Worm (Caenorhabditis elegans) whole organism, L4 larva: ENCODE results near the gene sto-6.

ENCODE experiments used
- F10B5.3 ChIP-seq: sonication (generic microtip); optimal IDR thresholded peaks from 2 replicates; lab custom pipeline; 2016; ENCODE audit warnings: mild to moderate bottlenecking, missing genetic modification characterization, missing compliant biosample characterization
- F49E8.2 ChIP-seq: sonication (generic microtip); optimal IDR thresholded peaks from 2 replicates; lab custom pipeline; 2016; ENCODE audit warnings: missing compliant biosample characterization, mild to moderate bottlenecking, missing genetic modification characterization, borderline replicate concordance
- T20F7.1 ChIP-seq: fragments of 200-800 bp; sonication (Bioruptor generic); optimal IDR thresholded peaks from 2 replicates; lab custom pipeline; 2018; ENCODE audit warnings: mild to moderate bottlenecking, missing genetic modification characterization, missing compliant biosample characterization
- aha-1 ChIP-seq: fragments of 150-350 bp; peaks from one replicate; lab custom pipeline; 2014; ENCODE audit warnings: missing biosample characterization, missing genetic modification characterization
- ama-1 ChIP-seq: fragments of 150-350 bp; optimal IDR thresholded peaks from 2 replicates; lab custom pipeline; 2014; ENCODE audit warnings: inconsistent platforms, mixed read lengths
- ceh-28 ChIP-seq: fragments of 150-350 bp; optimal IDR thresholded peaks from 2 replicates; lab custom pipeline; 2014; ENCODE audit warnings: missing biosample characterization, missing genetic modification reagents, missing genetic modification characterization
- daf-16 ChIP-seq, 3 experiments: sonication (generic microtip); optimal IDR thresholded peaks; 2 replicates each; lab custom pipeline; 2016 to 2017; ENCODE audit warnings: missing genetic modification characterization in 3 of 3, missing genetic modification reagents in 3 of 3, mild to moderate bottlenecking in 2 of 3, missing compliant biosample characterization in 2 of 3, missing biosample characterization in 1 of 3, moderate library complexity in 1 of 3
- dmd-6 ChIP-seq: fragments of 200-800 bp; sonication (Bioruptor generic); IDR thresholded peaks from 2 replicates; pipeline ENCODE4 v1.3.6; 2022; ENCODE audit warnings: missing genetic modification reagents, missing genetic modification characterization, missing compliant biosample characterization
- dmd-8 ChIP-seq: fragments of 200-800 bp; sonication (Bioruptor generic); IDR thresholded peaks from 2 replicates; pipeline ENCODE4 v1.3.6; 2022; ENCODE audit warnings: missing genetic modification characterization, missing compliant biosample characterization
- dve-1 ChIP-seq: sonication (generic microtip); optimal IDR thresholded peaks from 2 replicates; lab custom pipeline; 2017; ENCODE audit warnings: antibody characterized with exemption, mild to moderate bottlenecking, missing genetic modification characterization, missing compliant biosample characterization; ENCODE audit not compliant: insufficient read depth
- egl-43 ChIP-seq: fragments of 200-800 bp; sonication (Bioruptor generic); IDR thresholded peaks from 2 replicates; pipeline ENCODE4 v1.3.6; 2022; ENCODE audit warnings: missing genetic modification reagents, missing genetic modification characterization, missing compliant biosample characterization
- hif-1 ChIP-seq, 2 experiments: sonication (generic microtip); optimal IDR thresholded peaks; 2 replicates each; lab custom pipeline; 2016 to 2017; ENCODE audit warnings: missing compliant biosample characterization in 2 of 2, missing genetic modification characterization in 2 of 2, missing genetic modification reagents in 2 of 2, missing genotype in 2 of 2, mild to moderate bottlenecking in 1 of 2
- hlh-11 ChIP-seq: fragments of 200-800 bp; sonication (Bioruptor generic); optimal IDR thresholded peaks from 2 replicates; lab custom pipeline; 2018; ENCODE audit warnings: mild to moderate bottlenecking, missing genetic modification characterization, missing compliant biosample characterization
- hlh-30 ChIP-seq: sonication (generic microtip); optimal IDR thresholded peaks from 2 replicates; lab custom pipeline; 2017; ENCODE audit warnings: antibody characterized with exemption, mild to moderate bottlenecking, missing genetic modification characterization, missing compliant biosample characterization; ENCODE audit not compliant: insufficient read depth
- lin-15B ChIP-seq: fragments of 150-350 bp; sonication (generic microtip); optimal IDR thresholded peaks from 3 replicates; lab custom pipeline; 2014; ENCODE audit warnings: missing biosample characterization, missing genetic modification characterization
- lin-38 ChIP-seq: fragments of 200-800 bp; sonication (Bioruptor generic); IDR thresholded peaks from 2 replicates; pipeline ENCODE4 v1.3.6; 2022; ENCODE audit warnings: missing genetic modification reagents, missing genetic modification characterization, missing compliant biosample characterization
- lsy-2 ChIP-seq, 2 experiments: fragments of 150-350 bp in 1 of 2; sonication (generic microtip) in 1 of 2; optimal IDR thresholded peaks; 2 replicates each; lab custom pipeline; 2014 to 2017; ENCODE audit warnings: missing biosample characterization in 2 of 2, missing genetic modification characterization in 2 of 2
- madf-5 ChIP-seq, 2 experiments: fragments of 200-800 bp; sonication (Bioruptor generic); IDR thresholded peaks; 2 replicates each; pipeline ENCODE4 v1.3.6; 2022; ENCODE audit warnings: missing compliant biosample characterization in 2 of 2, missing genetic modification characterization in 2 of 2
- mep-1 ChIP-seq: fragments of 150-350 bp; sonication (generic microtip); optimal IDR thresholded peaks from 3 replicates; lab custom pipeline; 2014; ENCODE audit warnings: missing biosample characterization, missing genetic modification characterization
- mxl-2 ChIP-seq: fragments of 200-800 bp; sonication (Bioruptor generic); conservative IDR thresholded peaks from 2 replicates; pipeline ENCODE4 v1.3.6; 2022; ENCODE audit warnings: missing genetic modification reagents, missing genetic modification characterization, missing compliant biosample characterization
- mxl-3 ChIP-seq: fragments of 200-800 bp; sonication (Bioruptor generic); optimal IDR thresholded peaks from 2 replicates; lab custom pipeline; 2018; ENCODE audit warnings: mild to moderate bottlenecking, missing genetic modification characterization, missing compliant biosample characterization
- nhr-111 ChIP-seq: fragments of 200-800 bp; sonication (Bioruptor generic); optimal IDR thresholded peaks from 2 replicates; lab custom pipeline; 2018; ENCODE audit warnings: mild to moderate bottlenecking, missing genetic modification characterization, missing compliant biosample characterization
- nhr-28 ChIP-seq: fragments of 150-350 bp; optimal IDR thresholded peaks from 2 replicates; lab custom pipeline; 2014; ENCODE audit warnings: missing biosample characterization, missing genetic modification characterization
- nhr-41 ChIP-seq: fragments of 200-800 bp; sonication (Bioruptor generic); IDR thresholded peaks from 2 replicates; pipeline ENCODE4 v1.3.6; 2022; ENCODE audit warnings: missing genetic modification reagents, missing genetic modification characterization, missing compliant biosample characterization
- nhr-48 ChIP-seq: sonication (generic microtip); optimal IDR thresholded peaks from 2 replicates; lab custom pipeline; 2016; ENCODE audit warnings: mild to moderate bottlenecking, missing genetic modification characterization, missing compliant biosample characterization
- nhr-76 ChIP-seq: fragments of 150-350 bp; optimal IDR thresholded peaks from 2 replicates; lab custom pipeline; 2014; ENCODE audit warnings: missing biosample characterization, missing genetic modification characterization
- nhr-77 ChIP-seq: fragments of 150-350 bp; optimal IDR thresholded peaks from 2 replicates; lab custom pipeline; 2014; ENCODE audit warnings: missing biosample characterization, missing genetic modification characterization
- pqm-1 ChIP-seq: sonication (generic microtip); optimal IDR thresholded peaks from 2 replicates; lab custom pipeline; 2017; ENCODE audit warnings: missing biosample characterization, missing genetic modification characterization
- tra-1 ChIP-seq: fragments of 200-800 bp; sonication (Bioruptor generic); IDR thresholded peaks from 2 replicates; pipeline ENCODE4 v1.3.6; 2022; ENCODE audit warnings: missing genetic modification reagents, missing genetic modification characterization, missing compliant biosample characterization
- unc-39 ChIP-seq: sonication (generic microtip); optimal IDR thresholded peaks from 2 replicates; lab custom pipeline; 2017; ENCODE audit warnings: missing biosample characterization, missing genetic modification characterization
- unc-62 ChIP-seq, 3 experiments: fragments of 150-350 bp in 1 of 3; sonication (generic microtip); optimal IDR thresholded peaks in 2 of 3; peaks in 1 of 3; 1 replicate in 1 of 3; 2 replicates in 2 of 3; lab custom pipeline; 2014 to 2017; ENCODE audit warnings: missing biosample characterization in 3 of 3, missing genetic modification characterization in 3 of 3, missing genetic modification reagents in 3 of 3, missing genotype in 1 of 3
- zag-1 ChIP-seq: fragments of 150-350 bp; optimal IDR thresholded peaks from 2 replicates; lab custom pipeline; 2014; ENCODE audit warnings: missing biosample characterization, missing genetic modification characterization
- zip-2 ChIP-seq: fragments of 150-350 bp; optimal IDR thresholded peaks from 2 replicates; lab custom pipeline; 2014; ENCODE audit warnings: missing biosample characterization, missing genetic modification characterization

The sto-6 gene

DNA sequence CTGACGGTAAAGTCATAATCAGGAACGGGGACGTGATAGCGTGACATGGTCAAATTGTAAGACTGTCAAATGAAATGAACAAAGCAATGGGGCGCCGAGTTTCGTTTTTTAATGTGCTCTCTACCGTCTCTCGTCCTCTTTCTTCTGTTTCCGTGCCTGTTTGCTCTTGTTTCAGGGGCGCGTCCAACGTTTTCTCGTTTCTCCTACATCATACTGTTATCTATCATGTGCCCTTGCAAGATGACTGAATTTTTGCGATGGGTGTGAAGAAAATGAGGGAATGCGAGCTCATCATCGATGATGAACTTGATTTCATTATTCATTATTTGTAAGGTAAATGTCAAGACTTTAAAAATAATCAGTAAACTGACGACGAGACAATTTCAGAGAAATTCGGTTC lies 48.6 kb downstream of the sto-6 start, which contains the start of gene T04F8.7:
TSS of gene T04F8.7 (minus strand) at position 130 of the 400 bp plus-strand sequence.
- TF ChIP-seq pqm-1 (tag; lab: Kevin White, UChicago) (peak; percentile 50), nhr-28 (tag; lab: Kevin White, UChicago) (peak; percentile 66), tra-1 (0 out of 2 replicates have a peak, but pooled peaks have one; percentile 42), hlh-30 (peak; percentile 65), nhr-77 (tag; lab: Kevin White, UChicago) (peak; percentile 13), dve-1 (tag; lab: Kevin White, UChicago) (peak; percentile 75), hif-1 (tag; optimal IDR thresholded peaks at IDR 0.05; lab: Kevin White, UChicago) (peak in 1 of 2 experiments; percentile 32), daf-16 (GFP tag; optimal IDR thresholded peaks at IDR 0.05; lab: Kevin White, UChicago) (no peak), daf-16 (tag; optimal IDR thresholded peaks at IDR 0.05; lab: Kevin White, UChicago) (peak; percentile 87), hlh-11 (tag; lab: Kevin White, UChicago) (peak; percentile 85), dmd-6 (peak; percentile 88), mxl-3 (GFP tag; lab: Kevin White, UChicago) (peak; percentile 39), madf-5 (GFP tag; IDR thresholded peaks at IDR 0.05; lab: Robert Waterston, UW) (no peak), unc-39 (no peak), nhr-48 (tag; lab: Kevin White, UChicago) (peak; percentile 38), nhr-76 (tag; lab: Kevin White, UChicago) (no peak), lsy-2 (tag; optimal IDR thresholded peaks at IDR 0.05; lab: Kevin White, UChicago) (no peak), mxl-2 (GFP tag; lab: Robert Waterston, UW) (no peak), aha-1 (peak; percentile 95), nhr-41 (GFP tag; lab: Robert Waterston, UW) (0 out of 2 replicates have a peak, but pooled peaks have one; percentile 13)
- TF ChIP-seq, all 104 proteins: peak for 14

- no peak for TF ChIP-seq mxl-2 (GFP tag; lab: Robert Waterston, UW)
- no peak for TF ChIP-seq zip-2
- no peak for TF ChIP-seq T20F7.1 (GFP tag; lab: Kevin White, UChicago)
- TF ChIP-seq hlh-11 (tag; lab: Kevin White, UChicago), result no peak
- TF ChIP-seq unc-62 (GFP tag; optimal IDR thresholded peaks at IDR 0.05 in 1 of 2; lab: Kevin White, UChicago), result no peak
- no peak for TF ChIP-seq unc-62 (tag; optimal IDR thresholded peaks at IDR 0.05; lab: Kevin White, UChicago)
- TF ChIP-seq F49E8.2, result no peak
- TF ChIP-seq ama-1 (lab: Kevin White, UChicago), result no peak
- no peak for TF ChIP-seq nhr-111 (GFP tag; lab: Kevin White, UChicago)
- no peak for TF ChIP-seq nhr-41 (GFP tag; lab: Robert Waterston, UW)
- no peak for TF ChIP-seq lin-38 (GFP tag; lab: Robert Waterston, UW)
- TF ChIP-seq aha-1, result no peak
- no peak for TF ChIP-seq F10B5.3
- no peak for TF ChIP-seq egl-43
- TF ChIP-seq lin-15B, result no peak
- no peak for TF ChIP-seq zag-1 (tag; lab: Kevin White, UChicago)
- no peak for TF ChIP-seq mep-1 (tag; lab: Kevin White, UChicago)
- no peak for TF ChIP-seq ceh-28 (tag; lab: Kevin White, UChicago)
- TF ChIP-seq dmd-8 (GFP tag; lab: Robert Waterston, UW), result no peak
These were observed 52.1 kb downstream of the sto-6 start, which contains the start of gene hnd-1 for ce11 chrX:11684261-11684660. Gene hnd-1, plus strand, starts transcription at chrX:11684561.
